Worm (Caenorhabditis elegans): ENCODE results near the gene col-184.

DNA sequence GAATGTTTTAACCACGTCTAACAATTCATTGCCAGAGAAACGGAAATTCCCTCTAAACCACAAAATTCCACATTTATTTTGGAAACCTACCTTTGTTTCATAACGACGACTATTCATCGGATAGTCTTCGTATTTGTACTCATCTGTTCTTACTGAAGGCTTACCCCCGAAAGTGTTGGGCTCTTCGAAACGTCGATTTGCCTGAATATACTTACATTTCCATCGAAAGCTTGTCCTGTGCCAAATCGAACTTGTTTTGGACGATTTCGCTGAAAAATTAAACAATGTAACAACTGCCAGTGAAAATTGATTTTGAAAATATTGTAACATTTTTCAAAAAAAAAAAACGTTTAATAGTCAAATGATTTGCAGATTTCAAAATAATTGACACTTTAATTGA is 6.7 kb upstream of the col-184 start, which contains the start of gene F02D10.3:
- no peak for TF ChIP-seq ceh-30 (tag; optimal IDR thresholded peaks at IDR 0.05)
- no peak for TF ChIP-seq ets-4 (tag; optimal IDR thresholded peaks at IDR 0.05)
- no peak for TF ChIP-seq ceh-34 (tag; optimal IDR thresholded peaks at IDR 0.05)
- TF ChIP-seq C38D4.7 (GFP tag; optimal IDR thresholded peaks at IDR 0.05), result no peak
- no peak for TF ChIP-seq sox-4 (tag; optimal IDR thresholded peaks at IDR 0.05)
- TF ChIP-seq hlh-30 (tag; optimal IDR thresholded peaks at IDR 0.05; ENCODE audit: insufficient read depth), result no peak
- TF ChIP-seq madf-2 (tag; optimal IDR thresholded peaks at IDR 0.05), result no peak
- no peak for TF ChIP-seq tbx-7 (tag; optimal IDR thresholded peaks at IDR 0.05)
- TF ChIP-seq ceh-14 (tag; optimal IDR thresholded peaks at IDR 0.05), result no peak
- no peak for TF ChIP-seq pros-1 (tag; optimal IDR thresholded peaks at IDR 0.05)
- no peak for TF ChIP-seq hlh-6 (tag; optimal IDR thresholded peaks at IDR 0.05)
- no peak for TF ChIP-seq fkh-10 (GFP tag; optimal IDR thresholded peaks at IDR 0.05)
